Worm (Caenorhabditis elegans): Measurements from ENCODE around the gene srw-121.

srw-121 gene

ce11 chrV:2991485-2991884 lies at the start of gene srw-121:
Gene srw-121 (minus strand): TSS chrV:2991585.
- TF ChIP-seq unc-62 (GFP tag; optimal IDR thresholded peaks at IDR 0.05): no peak

ce11 chrV:3040930-3041329 lies 49.5 kb upstream of the srw-121 start:
- TF ChIP-seq unc-62 (GFP tag; optimal IDR thresholded peaks at IDR 0.05): no peak

DNA sequence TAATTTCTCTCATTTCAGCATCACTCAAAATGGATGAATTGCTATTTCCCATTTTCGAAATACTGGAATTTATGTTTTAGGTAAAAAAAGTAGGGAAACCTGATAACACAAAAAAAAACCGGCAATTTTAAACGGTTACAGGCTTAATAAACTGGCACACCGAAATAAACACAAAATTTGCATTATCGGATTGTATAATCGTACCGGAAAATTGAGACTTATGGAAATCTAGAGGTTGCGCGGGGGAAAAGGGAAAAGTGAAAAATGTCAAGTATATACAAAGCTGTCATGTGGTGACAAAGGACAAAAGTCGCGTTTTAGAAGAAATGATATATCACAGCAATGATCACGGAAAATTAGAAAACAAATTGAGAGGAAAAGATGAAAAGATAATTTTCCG lies 47.9 kb upstream of the srw-121 start, which contains the start of gene chpf-2:
TSS of gene chpf-2 (minus strand) at position 101 of the 400 bp plus-strand sequence.
- no peak for TF ChIP-seq unc-62 (GFP tag; optimal IDR thresholded peaks at IDR 0.05)

DNA sequence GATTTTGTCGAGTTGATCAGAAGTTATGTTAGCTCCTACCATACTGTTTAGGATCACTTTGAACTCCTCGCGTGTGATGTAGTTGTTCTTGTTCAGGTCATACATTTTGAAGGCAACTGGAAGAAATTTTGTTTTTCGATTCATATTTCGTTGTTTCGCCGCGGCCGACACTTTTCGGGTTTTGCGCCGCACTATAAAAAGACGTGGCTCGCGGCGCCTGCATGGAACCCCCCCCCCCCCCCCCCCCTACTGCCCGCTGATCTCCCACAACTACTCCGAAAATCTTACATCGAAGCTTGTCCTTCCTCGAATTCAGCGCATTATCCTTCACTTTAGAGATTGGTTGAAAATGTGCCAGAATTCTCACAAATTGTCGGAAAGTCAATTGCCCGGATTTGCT lies 46.7 kb upstream of the srw-121 start:
- no peak for TF ChIP-seq unc-62 (GFP tag; optimal IDR thresholded peaks at IDR 0.05)

ce11 chrV:3034236-3034635 lies 42.9 kb upstream of the srw-121 start, which contains the start of gene srw-8:
Gene srw-8 (minus strand): TSS chrV:3034336.
- no peak for TF ChIP-seq unc-62 (GFP tag; optimal IDR thresholded peaks at IDR 0.05)

DNA sequence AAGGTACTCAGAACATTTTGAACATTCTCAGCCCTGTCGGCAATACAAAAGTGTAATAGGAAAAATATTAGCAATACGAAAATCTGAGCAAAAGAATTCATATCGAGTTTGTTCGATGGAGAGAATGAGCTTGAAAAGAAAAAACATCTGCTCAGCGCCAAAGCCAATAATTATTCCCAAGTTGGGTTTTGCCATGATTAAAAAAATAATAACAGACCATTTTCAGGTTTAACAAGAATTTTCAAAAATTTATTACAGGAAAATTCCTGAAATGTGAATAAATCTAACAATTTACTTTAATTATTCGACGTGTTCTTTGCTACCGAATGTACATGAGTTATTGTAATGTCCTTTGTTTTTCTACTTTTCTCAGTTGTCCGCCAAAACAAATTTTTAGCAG lies 41.0 kb upstream of the srw-121 start, which contains the start of gene irld-38:
TSS of gene irld-38 (minus strand) at position 101 of the 400 bp plus-strand sequence.
- TF ChIP-seq unc-62 (GFP tag; optimal IDR thresholded peaks at IDR 0.05): no peak

ce11 chrV:3028205-3028604 lies 36.8 kb upstream of the srw-121 start, which contains the start of gene asp-7:
Gene asp-7 (plus strand): TSS chrV:3028285.
- TF ChIP-seq unc-62 (GFP tag; optimal IDR thresholded peaks at IDR 0.05): no peak

- TF ChIP-seq unc-62 (GFP tag; optimal IDR thresholded peaks at IDR 0.05): no peak
Observed at ce11 chrV:3024274-3024673, 32.9 kb upstream of the srw-121 start, which contains the start of gene asp-8. Gene asp-8 (plus strand): TSS chrV:3024549.

DNA sequence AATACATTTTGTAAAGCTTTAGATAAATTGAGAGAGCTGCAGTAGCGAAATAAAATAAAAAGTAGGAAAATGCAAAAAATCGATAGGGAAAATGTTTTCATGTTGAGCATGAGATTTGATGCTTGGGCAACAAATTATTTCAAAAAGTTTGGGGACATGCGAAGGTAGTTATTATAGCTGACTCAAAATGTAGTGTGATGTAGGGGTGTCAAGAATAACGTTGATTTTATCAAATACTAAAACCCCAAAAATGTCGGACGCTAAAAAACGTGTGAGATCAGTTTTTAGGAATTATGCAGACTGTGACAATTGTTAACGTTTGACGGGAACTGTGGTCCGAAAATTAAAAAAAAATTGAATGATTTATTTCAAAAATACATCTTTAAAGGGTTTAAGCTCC lies 29.9 kb upstream of the srw-121 start, which contains the start of gene irld-12:
TSS of gene irld-12 (minus strand) at position 101 of the 400 bp plus-strand sequence.
- TF ChIP-seq unc-62 (GFP tag; optimal IDR thresholded peaks at IDR 0.05): no peak

DNA sequence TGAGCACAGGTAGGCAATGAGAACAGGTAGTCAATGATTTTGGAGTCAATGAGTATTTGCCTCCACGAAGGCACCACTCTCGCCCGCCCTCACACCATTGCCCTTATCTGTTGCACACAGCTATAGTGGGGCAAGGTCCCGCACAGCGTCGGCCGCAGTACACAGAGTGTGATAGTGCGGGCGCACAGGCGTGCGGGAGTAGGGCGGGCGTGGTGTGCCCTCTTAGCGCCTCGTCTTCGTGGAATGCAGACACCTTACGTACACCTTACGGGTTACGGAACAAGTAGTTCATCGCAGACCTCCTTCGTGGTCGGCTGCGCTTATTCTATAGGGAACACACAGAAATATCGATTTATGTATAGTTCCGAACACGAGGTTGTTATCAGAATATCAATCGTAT lies 26.5 kb upstream of the srw-121 start:
- no peak for TF ChIP-seq unc-62 (GFP tag; optimal IDR thresholded peaks at IDR 0.05)

DNA sequence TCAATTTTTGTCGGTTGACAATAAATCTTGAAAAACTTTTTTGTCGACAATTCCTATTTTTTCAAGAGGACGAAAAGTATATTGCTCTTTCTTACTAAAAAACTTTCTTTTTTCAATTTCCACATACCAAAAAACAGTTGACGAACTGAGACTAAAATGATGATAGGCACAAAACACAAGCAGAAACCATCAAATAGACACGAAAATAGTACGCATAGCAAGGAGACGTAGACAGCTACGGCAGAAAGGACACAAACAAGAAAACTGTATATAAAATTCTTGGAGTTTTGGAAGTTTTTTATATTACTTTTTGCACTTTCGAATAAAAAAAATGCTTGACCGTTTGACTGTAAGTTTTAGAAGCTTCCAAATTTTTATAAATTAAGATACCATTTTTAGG lies 22.8 kb upstream of the srw-121 start, which contains the start of gene K12D9.1:
TSS of gene K12D9.1 (plus strand) at position 301 of the 400 bp plus-strand sequence.
- TF ChIP-seq unc-62 (GFP tag; optimal IDR thresholded peaks at IDR 0.05): no peak

ce11 chrV:3011394-3011793 lies 20.0 kb upstream of the srw-121 start, which contains the start of gene srw-135:
Gene srw-135 (minus strand): TSS chrV:3011494.
- TF ChIP-seq unc-62 (GFP tag; optimal IDR thresholded peaks at IDR 0.05): no peak

- no peak for TF ChIP-seq unc-62 (GFP tag; optimal IDR thresholded peaks at IDR 0.05)
Observed at ce11 chrV:3010468-3010867, 19.1 kb upstream of the srw-121 start, which contains the start of gene srw-136. Gene srw-136 (minus strand): TSS chrV:3010568.

DNA sequence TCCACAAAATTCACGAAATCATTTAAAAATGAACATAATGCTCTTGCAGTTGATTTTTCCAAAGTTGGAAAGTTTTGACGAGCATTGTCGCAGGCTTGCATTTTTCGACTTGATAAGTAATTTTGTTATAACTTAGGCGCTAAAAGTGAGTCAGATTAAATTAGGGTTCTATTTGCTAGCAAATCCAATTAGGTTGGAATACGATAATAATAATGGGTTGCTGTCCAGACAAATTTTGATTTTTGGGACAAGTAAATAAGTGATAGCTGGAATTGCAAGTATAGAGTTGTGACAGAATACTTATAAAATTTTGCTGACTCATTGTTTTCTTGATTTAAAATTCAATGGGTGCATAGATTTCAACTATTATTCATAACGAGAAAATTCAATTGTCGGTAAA lies 14.6 kb upstream of the srw-121 start, which contains the start of gene srw-112:
TSS of gene srw-112 (minus strand) at position 101 of the 400 bp plus-strand sequence.
- TF ChIP-seq unc-62 (GFP tag; optimal IDR thresholded peaks at IDR 0.05): no peak

ce11 chrV:2999736-3000135 lies 8.4 kb upstream of the srw-121 start, which contains the start of gene srw-119:
Gene srw-119 (minus strand): TSS chrV:2999836.
- no peak for TF ChIP-seq unc-62 (GFP tag; optimal IDR thresholded peaks at IDR 0.05)

DNA sequence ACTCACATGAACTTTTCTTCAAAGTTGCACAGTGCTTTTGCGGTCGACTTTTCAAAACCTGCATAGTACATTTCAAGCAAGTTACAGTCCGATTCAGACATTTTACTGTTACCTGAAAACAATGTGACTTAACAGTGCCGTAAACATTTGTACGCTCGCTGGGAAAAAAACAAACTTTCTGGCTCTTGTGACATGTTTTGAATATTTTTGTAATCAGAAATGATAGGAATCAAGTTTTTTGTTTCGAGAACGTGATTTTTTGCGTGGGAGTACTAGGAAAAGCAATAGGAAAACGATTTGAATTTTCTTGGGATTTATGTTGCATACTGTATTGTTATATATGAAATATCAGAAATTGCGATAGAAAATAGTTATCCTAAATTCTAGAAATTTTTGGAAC lies 4.7 kb upstream of the srw-121 start, which contains the start of gene srw-120:
TSS of gene srw-120 (minus strand) at position 101 of the 400 bp plus-strand sequence.
- no peak for TF ChIP-seq unc-62 (GFP tag; optimal IDR thresholded peaks at IDR 0.05)

DNA sequence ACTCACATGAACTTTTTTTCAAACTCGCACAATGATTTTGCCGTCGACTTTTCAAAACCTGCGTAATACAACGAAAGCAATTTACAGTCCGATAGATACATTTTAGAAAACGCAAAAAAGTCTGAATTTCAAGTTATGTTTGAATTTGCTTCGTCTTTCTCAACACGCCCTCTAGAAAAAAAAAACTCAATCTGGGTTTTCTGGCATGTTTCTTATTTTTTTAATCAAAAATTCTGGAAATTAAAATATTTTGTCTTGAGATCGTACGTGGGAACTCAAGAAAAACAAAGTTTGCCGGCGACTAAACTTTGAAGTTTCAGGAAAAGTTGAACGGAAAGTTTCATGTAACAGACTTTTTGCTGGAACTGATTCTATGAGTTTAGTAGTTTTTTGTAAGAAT lies 2.4 kb upstream of the srw-121 start, which contains the start of gene srw-115:
TSS of gene srw-115 (minus strand) at position 101 of the 400 bp plus-strand sequence.
- TF ChIP-seq unc-62 (GFP tag; optimal IDR thresholded peaks at IDR 0.05): no peak

Measured in whole organism, dauer.